Worm (Caenorhabditis elegans) whole organism, L2 larva: ENCODE results near the gene srj-40.

Source experiments
- R02D3.7 ChIP-seq: fragments of 150-350 bp; optimal IDR thresholded peaks from 2 replicates; lab custom pipeline; 2014; ENCODE audit warnings: missing biosample characterization, missing genetic modification characterization
- Y55F3AM.14 ChIP-seq: fragments of 200-800 bp; sonication (Bioruptor generic); optimal IDR thresholded peaks from 2 replicates; lab custom pipeline; 2018; ENCODE audit warnings: mild to moderate bottlenecking, missing genetic modification characterization, missing compliant biosample characterization
- aly-2 ChIP-seq: fragments of 150-350 bp; optimal IDR thresholded peaks from 2 replicates; lab custom pipeline; 2014; ENCODE audit warnings: missing biosample characterization, missing genetic modification characterization
- blmp-1 ChIP-seq: sonication (generic microtip); optimal IDR thresholded peaks from 2 replicates; lab custom pipeline; 2017; ENCODE audit warnings: missing genetic modification characterization, mild to moderate bottlenecking, missing compliant biosample characterization, antibody characterized with exemption, moderate library complexity; ENCODE audit not compliant: insufficient read depth
- ceh-16 ChIP-seq: fragments of 150-350 bp; optimal IDR thresholded peaks from 2 replicates; lab custom pipeline; 2014; ENCODE audit warnings: missing biosample characterization, missing genetic modification characterization
- crh-2 ChIP-seq: sonication (generic microtip); optimal IDR thresholded peaks from 2 replicates; lab custom pipeline; 2017; ENCODE audit warnings: missing biosample characterization, missing genetic modification characterization
- dmd-4 ChIP-seq: sonication (generic microtip); optimal IDR thresholded peaks from 2 replicates; lab custom pipeline; 2017; ENCODE audit warnings: missing biosample characterization, missing genetic modification characterization
- egl-27 ChIP-seq: sonication (generic microtip); optimal IDR thresholded peaks from 3 replicates; lab custom pipeline; 2017; ENCODE audit warnings: missing biosample characterization, missing genetic modification reagents, missing genetic modification characterization
- elt-1 ChIP-seq: fragments of 150-350 bp; optimal IDR thresholded peaks from 2 replicates; lab custom pipeline; 2014; ENCODE audit warnings: missing biosample characterization, missing genetic modification characterization
- fos-1 ChIP-seq: fragments of 150-350 bp; optimal IDR thresholded peaks from 2 replicates; lab custom pipeline; 2014; ENCODE audit warnings: missing biosample characterization, missing genetic modification characterization
- gmeb-1 ChIP-seq: fragments of 150-350 bp; optimal IDR thresholded peaks from 2 replicates; lab custom pipeline; 2014; ENCODE audit warnings: missing biosample characterization, missing genetic modification characterization
- lin-11 ChIP-seq: fragments of 150-350 bp; sonication (generic microtip); optimal IDR thresholded peaks from 2 replicates; lab custom pipeline; 2014; ENCODE audit warnings: missing biosample characterization, missing genetic modification characterization, inconsistent platforms, mixed read lengths
- lin-13 ChIP-seq: fragments of 150-350 bp; optimal IDR thresholded peaks from 2 replicates; lab custom pipeline; 2014; ENCODE audit warnings: missing biosample characterization, missing genetic modification reagents, missing genetic modification characterization
- lin-39 ChIP-seq: fragments of 150-350 bp; optimal IDR thresholded peaks from 2 replicates; lab custom pipeline; 2014; ENCODE audit warnings: missing biosample characterization, missing genetic modification reagents, missing genetic modification characterization
- lsy-2 ChIP-seq, 2 experiments: fragments of 150-350 bp in 1 of 2; sonication (generic microtip) in 1 of 2; optimal IDR thresholded peaks; 2 replicates each; lab custom pipeline; 2014 to 2017; ENCODE audit warnings: missing biosample characterization in 2 of 2, missing genetic modification characterization in 2 of 2
- mab-5 ChIP-seq: fragments of 150-350 bp; optimal IDR thresholded peaks from 2 replicates; lab custom pipeline; 2014; ENCODE audit warnings: missing biosample characterization, missing genetic modification characterization
- mbf-1 ChIP-seq: sonication (generic microtip); optimal IDR thresholded peaks from 2 replicates; lab custom pipeline; 2017; ENCODE audit warnings: missing biosample characterization, missing genetic modification characterization
- nhr-10 ChIP-seq: sonication (generic microtip); optimal IDR thresholded peaks from 2 replicates; lab custom pipeline; 2017; ENCODE audit warnings: missing biosample characterization, missing genetic modification characterization
- nhr-11 ChIP-seq: fragments of 150-350 bp; optimal IDR thresholded peaks from 2 replicates; lab custom pipeline; 2014; ENCODE audit warnings: missing biosample characterization, missing genetic modification characterization
- nhr-12 ChIP-seq: fragments of 150-350 bp; optimal IDR thresholded peaks from 2 replicates; lab custom pipeline; 2014; ENCODE audit warnings: missing biosample characterization, missing genetic modification characterization
- nhr-129 ChIP-seq: fragments of 150-350 bp; optimal IDR thresholded peaks from 2 replicates; lab custom pipeline; 2014; ENCODE audit warnings: missing biosample characterization, missing genetic modification characterization
- nhr-237 ChIP-seq: fragments of 150-350 bp; optimal IDR thresholded peaks from 2 replicates; lab custom pipeline; 2014; ENCODE audit warnings: missing biosample characterization, missing genetic modification characterization
- nhr-25 ChIP-seq: fragments of 150-350 bp; sonication (generic microtip); optimal IDR thresholded peaks from 3 replicates; lab custom pipeline; 2014; ENCODE audit warnings: missing biosample characterization, missing genetic modification characterization
- nhr-6 ChIP-seq: fragments of 150-350 bp; optimal IDR thresholded peaks from 2 replicates; lab custom pipeline; 2014; ENCODE audit warnings: missing biosample characterization, missing genetic modification characterization
- sem-4 ChIP-seq: fragments of 150-350 bp; optimal IDR thresholded peaks from 2 replicates; lab custom pipeline; 2014; ENCODE audit warnings: missing biosample characterization, missing genetic modification reagents, missing genetic modification characterization
- skn-1 ChIP-seq: sonication (generic microtip); optimal IDR thresholded peaks from 2 replicates; lab custom pipeline; 2017; ENCODE audit warnings: missing biosample characterization, missing genetic modification characterization
- sma-3 ChIP-seq: sonication (generic microtip); optimal IDR thresholded peaks from 2 replicates; lab custom pipeline; 2016; ENCODE audit warnings: missing genetic modification reagents, missing genetic modification characterization, missing compliant biosample characterization
- sma-9 ChIP-seq, 2 experiments: fragments of 150-350 bp in 1 of 2; sonication (generic microtip) in 1 of 2; optimal IDR thresholded peaks; 2 replicates each; lab custom pipeline; 2014 to 2016; ENCODE audit warnings: missing genetic modification characterization in 2 of 2, mild to moderate bottlenecking in 1 of 2, missing biosample characterization in 1 of 2, missing compliant biosample characterization in 1 of 2, missing genetic modification reagents in 1 of 2, moderate library complexity in 1 of 2
- snpc-4 ChIP-seq: fragments of 150-350 bp; optimal IDR thresholded peaks from 2 replicates; lab custom pipeline; 2014; ENCODE audit warnings: missing biosample characterization, missing genetic modification characterization
- unc-39 ChIP-seq: fragments of 150-350 bp; optimal IDR thresholded peaks from 2 replicates; lab custom pipeline; 2014; ENCODE audit warnings: missing biosample characterization, missing genetic modification characterization
- unc-62 ChIP-seq: fragments of 150-350 bp; optimal IDR thresholded peaks from 2 replicates; lab custom pipeline; 2014; ENCODE audit warnings: missing biosample characterization, missing genetic modification reagents, missing genetic modification characterization
- zag-1 ChIP-seq: fragments of 150-350 bp; optimal IDR thresholded peaks from 2 replicates; lab custom pipeline; 2014; ENCODE audit warnings: missing biosample characterization, missing genetic modification characterization
- ztf-4 ChIP-seq: fragments of 150-350 bp; optimal IDR thresholded peaks from 2 replicates; lab custom pipeline; 2014; ENCODE audit warnings: missing biosample characterization, missing genetic modification characterization

Gene srj-40

ce11 chrV:4116071-4116470 is 14.4 kb downstream of the srj-40 start, which contains the start of gene T05B4.8:
Gene T05B4.8, minus strand, starts transcription at chrV:4116171.
- TF ChIP-seq blmp-1 (tag; lab: Kevin White, UChicago) (no peak), fos-1 (tag; lab: Kevin White, UChicago) (no peak), lin-11 (tag; lab: Kevin White, UChicago) (no peak), sma-9 (GFP tag; optimal IDR thresholded peaks at IDR 0.05; lab: Kevin White, UChicago) (no peak), sma-9 (tag; optimal IDR thresholded peaks at IDR 0.05; lab: Kevin White, UChicago) (no peak), lin-39 (no peak), lsy-2 (tag; optimal IDR thresholded peaks at IDR 0.05; lab: Kevin White, UChicago) (no peak), elt-1 (tag; lab: Kevin White, UChicago) (no peak), nhr-237 (tag; lab: Kevin White, UChicago) (no peak), aly-2 (tag; lab: Kevin White, UChicago) (no peak), nhr-10 (tag; lab: Kevin White, UChicago) (no peak), nhr-129 (tag; lab: Kevin White, UChicago) (no peak), crh-2 (tag; lab: Kevin White, UChicago) (no peak), gmeb-1 (no peak), ztf-4 (tag; lab: Kevin White, UChicago) (no peak)

- TF ChIP-seq ceh-16 (tag; lab: Kevin White, UChicago) (no peak), nhr-11 (tag; lab: Kevin White, UChicago) (no peak), sma-9 (GFP tag; optimal IDR thresholded peaks at IDR 0.05; lab: Kevin White, UChicago) (no peak), sma-9 (tag; optimal IDR thresholded peaks at IDR 0.05; lab: Kevin White, UChicago) (no peak)
Measured at ce11 chrV:4118332-4118731, 16.7 kb downstream of the srj-40 start, which contains the start of gene T05B4.9. Gene T05B4.9, minus strand, starts transcription at chrV:4118432.

- TF ChIP-seq crh-2 (tag; lab: Kevin White, UChicago) (no peak), nhr-11 (tag; lab: Kevin White, UChicago) (no peak), sma-3 (GFP tag; lab: Kevin White, UChicago) (no peak), unc-62 (GFP tag; lab: Kevin White, UChicago) (no peak), zag-1 (tag; lab: Kevin White, UChicago) (no peak), lin-39 (no peak), R02D3.7 (tag; lab: Kevin White, UChicago) (no peak), snpc-4 (no peak)
Measured at ce11 chrV:4120629-4121028, 19.0 kb downstream of the srj-40 start, which contains the start of gene T05B4.10. Gene T05B4.10, minus strand, starts transcription at chrV:4120729.

ce11 chrV:4122415-4122814 is 20.7 kb downstream of the srj-40 start, which contains the start of gene phat-5:
Gene phat-5, minus strand, starts transcription at chrV:4122515.
- TF ChIP-seq R02D3.7 (tag; lab: Kevin White, UChicago): no peak
- no peak for TF ChIP-seq snpc-4
- no peak for TF ChIP-seq aly-2 (tag; lab: Kevin White, UChicago)
- TF ChIP-seq skn-1 (tag; lab: Kevin White, UChicago): no peak
- TF ChIP-seq lin-11 (tag; lab: Kevin White, UChicago): no peak
- TF ChIP-seq unc-62 (GFP tag; lab: Kevin White, UChicago): no peak
- no peak for TF ChIP-seq nhr-129 (tag; lab: Kevin White, UChicago)
- no peak for TF ChIP-seq mbf-1 (tag; lab: Kevin White, UChicago)
- TF ChIP-seq ceh-16 (tag; lab: Kevin White, UChicago): no peak
- no peak for TF ChIP-seq unc-39 (tag; lab: Kevin White, UChicago)
- no peak for TF ChIP-seq mab-5 (tag; lab: Kevin White, UChicago)
- TF ChIP-seq nhr-12 (tag; lab: Kevin White, UChicago): no peak
- no peak for TF ChIP-seq lin-13 (GFP tag; lab: Kevin White, UChicago)
- TF ChIP-seq ztf-4 (tag; lab: Kevin White, UChicago): no peak

ce11 chrV:4125552-4126084 is 24.0 kb downstream of the srj-40 start, which contains the start of gene T05B4.12:
Gene T05B4.12, minus strand, starts transcription at chrV:4126034.
- TF ChIP-seq nhr-237 (tag; lab: Kevin White, UChicago) (no peak), egl-27 (tag; lab: Kevin White, UChicago) (no peak), nhr-25 (tag; lab: Kevin White, UChicago) (no peak), elt-1 (tag; lab: Kevin White, UChicago) (no peak), sma-9 (GFP tag; optimal IDR thresholded peaks at IDR 0.05; lab: Kevin White, UChicago) (no peak), sma-9 (tag; optimal IDR thresholded peaks at IDR 0.05; lab: Kevin White, UChicago) (no peak), sem-4 (no peak), unc-62 (GFP tag; lab: Kevin White, UChicago) (no peak), mab-5 (tag; lab: Kevin White, UChicago) (no peak), dmd-4 (tag; lab: Kevin White, UChicago) (no peak), ceh-16 (tag; lab: Kevin White, UChicago) (no peak), lin-11 (tag; lab: Kevin White, UChicago) (no peak), aly-2 (tag; lab: Kevin White, UChicago) (no peak), R02D3.7 (tag; lab: Kevin White, UChicago) (no peak), nhr-6 (tag; lab: Kevin White, UChicago) (no peak), Y55F3AM.14 (GFP tag; lab: Kevin White, UChicago) (no peak)
